Worm (Caenorhabditis elegans): ENCODE data around the gene nhr-36.

nhr-36 gene

ce11 chrV:9249206-9249605, 12.2 kb downstream of the nhr-36 start, which contains the start of gene str-94:
Gene str-94 (minus strand): TSS chrV:9249306.
- TF ChIP-seq ztf-11 (tag; optimal IDR thresholded peaks at IDR 0.05) (no peak), nhr-76 (tag; optimal IDR thresholded peaks at IDR 0.05) (no peak), elt-2 (tag; optimal IDR thresholded peaks at IDR 0.05) (no peak), fkh-2 (tag; optimal IDR thresholded peaks at IDR 0.05) (no peak), nhr-28 (tag; optimal IDR thresholded peaks at IDR 0.05) (no peak), R02D3.7 (tag; optimal IDR thresholded peaks at IDR 0.05) (no peak)

- TF ChIP-seq lin-39 (tag; optimal IDR thresholded peaks at IDR 0.05): peak; percentile 56
- TF ChIP-seq snpc-4 (tag; optimal IDR thresholded peaks at IDR 0.05): no peak
- TF ChIP-seq nfya-1 (tag; optimal IDR thresholded peaks at IDR 0.05; ENCODE audit: insufficient read depth): peak; percentile 43
- no peak for TF ChIP-seq nhr-12 (tag; optimal IDR thresholded peaks at IDR 0.05)
- no peak for TF ChIP-seq mml-1 (tag; optimal IDR thresholded peaks at IDR 0.05)
- peak; percentile 37 for TF ChIP-seq hmg-11 (tag; optimal IDR thresholded peaks at IDR 0.05)
Measured at ce11 chrV:9247416-9247815, 14.0 kb downstream of the nhr-36 start.

- no peak for TF ChIP-seq nhr-67 (tag; optimal IDR thresholded peaks at IDR 0.05)
- no peak for TF ChIP-seq ztf-11 (tag; optimal IDR thresholded peaks at IDR 0.05)
- no peak for TF ChIP-seq daf-12 (tag; optimal IDR thresholded peaks at IDR 0.05)
- TF ChIP-seq elt-2 (tag; optimal IDR thresholded peaks at IDR 0.05): no peak
- TF ChIP-seq unc-39 (tag; optimal IDR thresholded peaks at IDR 0.05): no peak
- no peak for TF ChIP-seq jun-1 (tag; optimal IDR thresholded peaks at IDR 0.05)
- no peak for TF ChIP-seq lsy-12 (tag; optimal IDR thresholded peaks at IDR 0.05)
- TF ChIP-seq nhr-237 (tag; optimal IDR thresholded peaks at IDR 0.05): no peak
- no peak for TF ChIP-seq pha-4 (tag; optimal IDR thresholded peaks at IDR 0.05)
- TF ChIP-seq nfya-1 (tag; optimal IDR thresholded peaks at IDR 0.05; ENCODE audit: insufficient read depth): no peak
- no peak for TF ChIP-seq ztf-4 (tag; optimal IDR thresholded peaks at IDR 0.05)
- TF ChIP-seq fos-1 (tag; optimal IDR thresholded peaks at IDR 0.05): no peak
- TF ChIP-seq lin-39 (tag; optimal IDR thresholded peaks at IDR 0.05): no peak
Measured at ce11 chrV:9246260-9246659, 15.1 kb downstream of the nhr-36 start, which contains the start of gene aat-2. Gene aat-2 (minus strand): TSS chrV:9246360.

ce11 chrV:9243171-9243996, 18.0 kb downstream of the nhr-36 start, which contains the start of gene glo-4:
Gene glo-4 (minus strand): TSS chrV:9243221.
- TF ChIP-seq pqm-1 (tag; optimal IDR thresholded peaks at IDR 0.05): peak; percentile 28
- TF ChIP-seq mml-1 (tag; optimal IDR thresholded peaks at IDR 0.05): no peak
- TF ChIP-seq nfya-1 (tag; optimal IDR thresholded peaks at IDR 0.05; ENCODE audit: insufficient read depth): peak; percentile 79
- no peak for TF ChIP-seq nhr-76 (tag; optimal IDR thresholded peaks at IDR 0.05)
- TF ChIP-seq daf-12 (tag; optimal IDR thresholded peaks at IDR 0.05): no peak
- TF ChIP-seq sea-2 (GFP tag; optimal IDR thresholded peaks at IDR 0.05): no peak
- peak; percentile 88 for TF ChIP-seq nhr-23 (tag; optimal IDR thresholded peaks at IDR 0.05)
- no peak for TF ChIP-seq nhr-11 (tag; optimal IDR thresholded peaks at IDR 0.05)
- TF ChIP-seq skn-1 (tag; optimal IDR thresholded peaks at IDR 0.05): no peak
- no peak for TF ChIP-seq jun-1 (tag; optimal IDR thresholded peaks at IDR 0.05)
- no peak for TF ChIP-seq elt-1 (tag; optimal IDR thresholded peaks at IDR 0.05)
- TF ChIP-seq pha-4 (tag; optimal IDR thresholded peaks at IDR 0.05): peak; percentile 70
- TF ChIP-seq lin-39 (tag; optimal IDR thresholded peaks at IDR 0.05): peak; percentile 14
- TF ChIP-seq aly-2 (tag; optimal IDR thresholded peaks at IDR 0.05): no peak
- no peak for TF ChIP-seq unc-39 (tag; optimal IDR thresholded peaks at IDR 0.05)
- no peak for TF ChIP-seq ama-1 (optimal IDR thresholded peaks at IDR 0.05)
- TF ChIP-seq nhr-43 (tag; optimal IDR thresholded peaks at IDR 0.05; ENCODE audit: poor library complexity, severe bottlenecking): peak; percentile 51
- TF ChIP-seq fkh-2 (tag; optimal IDR thresholded peaks at IDR 0.05): no peak
- no peak for TF ChIP-seq eor-1 (tag; optimal IDR thresholded peaks at IDR 0.05)
- TF ChIP-seq elt-2 (tag; optimal IDR thresholded peaks at IDR 0.05): peak; percentile 78
- peak; percentile 85 for TF ChIP-seq fkh-10 (GFP tag; optimal IDR thresholded peaks at IDR 0.05)
- TF ChIP-seq zag-1 (tag; optimal IDR thresholded peaks at IDR 0.05): no peak
- peak; percentile 28 for TF ChIP-seq lsy-12 (tag; optimal IDR thresholded peaks at IDR 0.05)
- TF ChIP-seq hmg-11 (tag; optimal IDR thresholded peaks at IDR 0.05): peak; percentile 60
- TF ChIP-seq R02D3.7 (tag; optimal IDR thresholded peaks at IDR 0.05): peak; percentile 11
- TF ChIP-seq nhr-77 (tag; optimal IDR thresholded peaks at IDR 0.05): no peak
- TF ChIP-seq lin-15B (tag; optimal IDR thresholded peaks at IDR 0.05): peak; percentile 73
- TF ChIP-seq ceh-82 (tag; optimal IDR thresholded peaks at IDR 0.05): no peak
- peak; percentile 59 for TF ChIP-seq tbx-2 (tag; optimal IDR thresholded peaks at IDR 0.05)
- TF ChIP-seq ztf-4 (tag; optimal IDR thresholded peaks at IDR 0.05): no peak
- no peak for TF ChIP-seq nhr-12 (tag; optimal IDR thresholded peaks at IDR 0.05)
- no peak for TF ChIP-seq mdl-1 (tag; optimal IDR thresholded peaks at IDR 0.05)
- TF ChIP-seq nhr-25 (tag; optimal IDR thresholded peaks at IDR 0.05): peak; percentile 65
- TF ChIP-seq unc-62 (GFP tag; optimal IDR thresholded peaks at IDR 0.05): no peak
- peak; percentile 76 for TF ChIP-seq egl-5 (tag; optimal IDR thresholded peaks at IDR 0.05)
- TF ChIP-seq ceh-28 (tag; optimal IDR thresholded peaks at IDR 0.05): peak; percentile 55
- TF ChIP-seq ceh-9 (tag; optimal IDR thresholded peaks at IDR 0.05): no peak
- no peak for TF ChIP-seq egl-27 (tag; optimal IDR thresholded peaks at IDR 0.05)
- TF ChIP-seq fos-1 (tag; optimal IDR thresholded peaks at IDR 0.05): no peak
- TF ChIP-seq nhr-28 (tag; optimal IDR thresholded peaks at IDR 0.05): no peak

Measured in whole organism, L3 larva.